Fruit fly (Drosophila melanogaster) whole organism, embryonic: ENCODE data around the gene Ir68b.

Experiments used
- Blimp-1 ChIP-seq: fragments of 200-800 bp; sonication (Bioruptor generic); optimal IDR thresholded peaks from 3 replicates; lab custom pipeline; 2018; ENCODE audit warnings: missing biosample characterization, missing genetic modification characterization, mild to moderate bottlenecking, moderate library complexity, missing genetic modification reagents
- CG10321 ChIP-seq: fragments of 200-800 bp; sonication (Bioruptor generic); IDR thresholded peaks from 2 replicates; pipeline ENCODE4 v1.3.6; 2022; ENCODE audit warnings: missing biosample characterization, missing genetic modification characterization
- CG10431 ChIP-seq: fragments of 200-800 bp; sonication (Bioruptor generic); optimal IDR thresholded peaks from 3 replicates; lab custom pipeline; 2018; ENCODE audit warnings: missing biosample characterization, mild to moderate bottlenecking, missing genetic modification characterization
- CG12071 ChIP-seq: fragments of 200-800 bp; sonication (Bioruptor generic); optimal IDR thresholded peaks from 3 replicates; lab custom pipeline; 2018; ENCODE audit warnings: missing biosample characterization, mild to moderate bottlenecking, missing genetic modification characterization
- CG12744 ChIP-seq: fragments of 200-800 bp; sonication (Bioruptor generic); optimal IDR thresholded peaks from 2 replicates; lab custom pipeline; 2016; ENCODE audit warnings: missing biosample characterization, missing genetic modification characterization
- CG13287 ChIP-seq: fragments of 200-800 bp; sonication (Bioruptor generic); IDR thresholded peaks from 2 replicates; pipeline ENCODE4 v1.3.6; 2022; ENCODE audit warnings: missing biosample characterization, missing genetic modification characterization; ENCODE audit not compliant: partially characterized antibody
- CG15696 ChIP-seq: fragments of 200-800 bp; sonication (Bioruptor generic); optimal IDR thresholded peaks from 2 replicates; lab custom pipeline; 2019; ENCODE audit warnings: missing biosample characterization, mild to moderate bottlenecking, missing genetic modification characterization, moderate library complexity
- CG18011 ChIP-seq: fragments of 200-800 bp; sonication (Bioruptor generic); optimal IDR thresholded peaks from 2 replicates; lab custom pipeline; 2017; ENCODE audit warnings: missing biosample characterization, missing genetic modification characterization, mild to moderate bottlenecking, moderate library complexity, missing genotype
- CG1832 ChIP-seq: fragments of 200-800 bp; sonication (Bioruptor generic); optimal IDR thresholded peaks from 2 replicates; lab custom pipeline; 2017; ENCODE audit warnings: missing biosample characterization, mild to moderate bottlenecking, missing genetic modification characterization, inconsistent platforms
- CG32772 ChIP-seq: fragments of 200-800 bp; sonication (Bioruptor generic); IDR thresholded peaks from 2 replicates; pipeline ENCODE4 v1.3.6; 2022; ENCODE audit warnings: missing biosample characterization, missing genetic modification characterization
- CG33557 ChIP-seq: fragments of 200-800 bp; sonication (Bioruptor generic); optimal IDR thresholded peaks from 2 replicates; lab custom pipeline; 2019; ENCODE audit warnings: missing biosample characterization, mild to moderate bottlenecking, missing genetic modification characterization, moderate library complexity
- CG3838 ChIP-seq: fragments of 200-800 bp; sonication (Bioruptor generic); optimal IDR thresholded peaks from 3 replicates; lab custom pipeline; 2016; ENCODE audit warnings: missing biosample characterization, missing genetic modification characterization
- CG4360 ChIP-seq: fragments of 200-800 bp; sonication (Bioruptor generic); IDR thresholded peaks from 2 replicates; pipeline ENCODE4 v1.3.6; 2022; ENCODE audit warnings: missing biosample characterization, missing genetic modification characterization
- CG4617 ChIP-seq: fragments of 200-800 bp; sonication (Bioruptor generic); optimal IDR thresholded peaks from 3 replicates; lab custom pipeline; 2016; ENCODE audit warnings: missing biosample characterization, missing genetic modification characterization, borderline replicate concordance
- CG6813 ChIP-seq: fragments of 200-800 bp; sonication (Bioruptor generic); optimal IDR thresholded peaks from 2 replicates; lab custom pipeline; 2017; ENCODE audit warnings: missing biosample characterization, missing genetic modification characterization, mild to moderate bottlenecking, moderate library complexity, missing genetic modification reagents
- CG7745 ChIP-seq: fragments of 200-800 bp; sonication (Bioruptor generic); optimal IDR thresholded peaks from 2 replicates; lab custom pipeline; 2018; ENCODE audit warnings: missing biosample characterization, mild to moderate bottlenecking, missing genetic modification characterization, moderate library complexity
- CG7839 ChIP-seq: fragments of 200-800 bp; sonication (Bioruptor generic); optimal IDR thresholded peaks from 3 replicates; lab custom pipeline; 2018; ENCODE audit warnings: missing biosample characterization, mild to moderate bottlenecking, missing genetic modification characterization, moderate library complexity
- CG8388 ChIP-seq: fragments of 200-800 bp; sonication (Bioruptor generic); optimal IDR thresholded peaks from 2 replicates; lab custom pipeline; 2019; ENCODE audit warnings: missing biosample characterization, mild to moderate bottlenecking, missing genetic modification characterization, moderate library complexity
- CkIIα-i1 ChIP-seq: fragments of 200-800 bp; sonication (Bioruptor generic); IDR thresholded peaks from 2 replicates; pipeline ENCODE4 v1.3.6; 2022; ENCODE audit warnings: missing biosample characterization, missing genetic modification characterization
- D19A ChIP-seq: fragments of 200-800 bp; optimal IDR thresholded peaks from 3 replicates; lab custom pipeline; 2019; ENCODE audit warnings: missing biosample characterization, mild to moderate bottlenecking, missing genetic modification characterization, moderate library complexity
- Deaf1 ChIP-seq: fragments of 200-800 bp; optimal IDR thresholded peaks from 3 replicates; lab custom pipeline; 2019; ENCODE audit warnings: missing biosample characterization, mild to moderate bottlenecking, missing genetic modification characterization, moderate library complexity
- Dip3 ChIP-seq: fragments of 200-800 bp; sonication (Bioruptor generic); optimal IDR thresholded peaks from 3 replicates; lab custom pipeline; 2016; ENCODE audit warnings: missing biosample characterization, missing genetic modification characterization
- Drgx ChIP-seq: fragments of 200-800 bp; sonication (Bioruptor generic); IDR thresholded peaks from 2 replicates; pipeline ENCODE4 v1.3.6; 2022; ENCODE audit warnings: missing biosample characterization, missing genetic modification characterization
- ERR ChIP-seq: fragments of 200-800 bp; sonication (Bioruptor generic); optimal IDR thresholded peaks from 2 replicates; lab custom pipeline; 2016; ENCODE audit warnings: missing biosample characterization, missing genetic modification characterization
- Fer2 ChIP-seq: fragments of 200-800 bp; sonication (Bioruptor generic); optimal IDR thresholded peaks from 2 replicates; lab custom pipeline; 2018; ENCODE audit warnings: missing biosample characterization, mild to moderate bottlenecking, missing genetic modification characterization, moderate library complexity
- Gug ChIP-seq: fragments of 200-800 bp; sonication (Bioruptor generic); IDR thresholded peaks from 4 replicates; pipeline ENCODE4 v1.3.6; 2022; ENCODE audit warnings: missing biosample characterization, missing genetic modification characterization
- H15 ChIP-seq: fragments of 200-800 bp; sonication (Bioruptor generic); IDR thresholded peaks from 3 replicates; pipeline ENCODE4 v1.3.6; 2022; ENCODE audit warnings: missing biosample characterization, missing genetic modification characterization
- PHDP ChIP-seq: fragments of 200-800 bp; sonication (Bioruptor generic); optimal IDR thresholded peaks from 3 replicates; lab custom pipeline; 2018; ENCODE audit warnings: missing biosample characterization, mild to moderate bottlenecking, missing genetic modification characterization, moderate library complexity
- Ravus ChIP-seq: fragments of 200-800 bp; sonication (Bioruptor generic); IDR thresholded peaks from 2 replicates; pipeline ENCODE4 v1.3.6; 2022; ENCODE audit warnings: missing biosample characterization, missing genetic modification characterization
- Six4 ChIP-seq: fragments of 200-800 bp; sonication (Bioruptor generic); optimal IDR thresholded peaks from 2 replicates; lab custom pipeline; 2016; ENCODE audit warnings: missing biosample characterization, missing genetic modification characterization
- Sry-β ChIP-seq: fragments of 200-800 bp; sonication (Bioruptor generic); optimal IDR thresholded peaks from 2 replicates; lab custom pipeline; 2018; ENCODE audit warnings: missing biosample characterization, mild to moderate bottlenecking, missing genetic modification characterization, moderate library complexity
- Sry-δ ChIP-seq: fragments of 200-800 bp; sonication (Bioruptor generic); optimal IDR thresholded peaks from 2 replicates; lab custom pipeline; 2016; ENCODE audit warnings: missing biosample characterization, missing genetic modification characterization
- cas ChIP-seq: fragments of 200-800 bp; sonication (Bioruptor generic); IDR thresholded peaks from 2 replicates; pipeline ENCODE4 v1.3.6; 2022; ENCODE audit warnings: missing biosample characterization, missing genetic modification characterization
- chn ChIP-seq: fragments of 200-800 bp; sonication (Bioruptor generic); optimal IDR thresholded peaks from 2 replicates; lab custom pipeline; 2016; ENCODE audit warnings: missing biosample characterization, missing genetic modification characterization
- dati ChIP-seq: fragments of 200-800 bp; sonication (Bioruptor generic); IDR thresholded peaks from 2 replicates; pipeline ENCODE4 v1.3.6; 2022; ENCODE audit warnings: missing biosample characterization, missing genetic modification characterization
- dpn ChIP-seq, 2 experiments: fragments of 200-800 bp; sonication (Bioruptor generic); optimal IDR thresholded peaks; 3 replicates each; lab custom pipeline; 2016; ENCODE audit warnings: missing biosample characterization in 2 of 2, missing genetic modification characterization in 2 of 2
- hbn ChIP-seq: fragments of 200-800 bp; sonication (Bioruptor generic); IDR thresholded peaks from 2 replicates; pipeline ENCODE4 v1.3.6; 2022; ENCODE audit warnings: missing biosample characterization, missing genetic modification characterization; ENCODE audit not compliant: partially characterized antibody
- kni ChIP-seq: fragments of 200-800 bp; sonication (Bioruptor generic); optimal IDR thresholded peaks from 3 replicates; lab custom pipeline; 2017; ENCODE audit warnings: mild to moderate bottlenecking, missing biosample characterization, missing genetic modification reagents, missing genetic modification characterization
- mam ChIP-seq: fragments of 200-800 bp; sonication (Bioruptor generic); optimal IDR thresholded peaks from 3 replicates; lab custom pipeline; 2016; ENCODE audit warnings: missing biosample characterization, missing genetic modification characterization
- oc ChIP-seq: fragments of 200-800 bp; sonication (Bioruptor generic); optimal IDR thresholded peaks from 2 replicates; lab custom pipeline; 2018; ENCODE audit warnings: missing biosample characterization, mild to moderate bottlenecking, missing genetic modification characterization, moderate library complexity
- pnt ChIP-seq: fragments of 200-800 bp; sonication (Bioruptor generic); optimal IDR thresholded peaks from 3 replicates; lab custom pipeline; 2016; ENCODE audit warnings: missing biosample characterization, missing genetic modification characterization
- row ChIP-seq: fragments of 200-800 bp; sonication (Bioruptor generic); IDR thresholded peaks from 3 replicates; pipeline ENCODE4 v1.3.6; 2022; ENCODE audit warnings: missing biosample characterization, missing genetic modification characterization
- salm ChIP-seq: fragments of 200-800 bp; sonication (Bioruptor generic); optimal IDR thresholded peaks from 2 replicates; lab custom pipeline; 2018; ENCODE audit warnings: missing biosample characterization, mild to moderate bottlenecking, missing genetic modification characterization
- sqz ChIP-seq: fragments of 200-800 bp; sonication (Bioruptor generic); optimal IDR thresholded peaks from 3 replicates; lab custom pipeline; 2018; ENCODE audit warnings: missing biosample characterization, mild to moderate bottlenecking, missing genetic modification characterization
- sr ChIP-seq: fragments of 200-800 bp; sonication (Bioruptor generic); IDR thresholded peaks from 3 replicates; pipeline ENCODE4 v1.3.6; 2022; ENCODE audit warnings: missing biosample characterization, missing genetic modification characterization
- tll ChIP-seq, 2 experiments: fragments of 200-800 bp in 1 of 2; fragments of >200 bp in 1 of 2; sonication (Bioruptor generic) in 1 of 2; optimal IDR thresholded peaks; 2 replicates each; lab custom pipeline; 2017 to 2019; ENCODE audit warnings: missing biosample characterization in 2 of 2, missing genetic modification characterization in 2 of 2, mild to moderate bottlenecking in 1 of 2, moderate library complexity in 1 of 2
- ttk ChIP-seq: fragments of 200-800 bp; sonication (Bioruptor generic); IDR thresholded peaks from 2 replicates; pipeline ENCODE4 v2.1.2; 2022; ENCODE audit warnings: missing biosample characterization, missing genetic modification characterization
- vvl ChIP-seq: fragments of 200-800 bp; sonication (Bioruptor generic); IDR thresholded peaks from 2 replicates; pipeline ENCODE4 v1.3.6; 2022; ENCODE audit warnings: missing biosample characterization, missing genetic modification characterization

Gene Ir68b

DNA sequence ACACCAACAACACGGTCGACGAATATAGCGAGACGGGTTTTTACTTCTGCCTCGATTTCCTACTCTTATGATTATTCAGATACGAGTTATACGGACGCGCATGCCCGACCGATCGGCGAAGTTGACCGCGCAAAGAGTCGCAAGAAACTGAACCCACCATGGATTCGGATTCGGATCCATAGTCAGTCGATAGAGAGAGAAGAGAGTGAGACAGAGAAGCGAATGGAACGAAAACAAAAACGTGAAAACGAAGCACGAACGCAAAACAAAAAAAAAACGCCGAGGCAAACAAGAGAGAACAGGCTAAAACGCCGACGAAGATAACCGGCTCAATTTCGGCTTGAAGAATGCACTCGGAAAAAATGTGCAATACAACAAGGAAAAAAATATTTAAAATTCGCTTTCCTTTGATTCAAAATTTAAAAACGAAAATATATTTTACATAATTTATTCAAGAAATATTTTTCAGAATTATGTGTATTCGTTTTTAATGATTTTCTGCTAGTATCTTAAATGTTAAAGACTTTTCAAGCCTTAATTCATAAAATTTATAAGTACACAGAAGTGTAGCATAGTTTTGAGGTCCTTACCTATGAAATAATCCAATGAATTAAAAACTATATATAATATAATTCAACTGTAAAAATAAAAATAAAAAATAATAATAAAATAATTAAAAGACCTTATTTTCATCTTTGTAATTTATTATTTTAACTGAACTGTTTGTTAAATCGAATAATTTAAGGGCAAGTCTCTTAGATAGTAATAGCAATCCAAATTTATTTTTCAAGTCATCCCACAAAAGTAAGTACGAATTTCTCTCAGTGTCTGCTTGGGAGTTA lies 45.3 kb downstream of the Ir68b start, which contains the start of gene Sema5c (continued):
- TF ChIP-seq Deaf1 (tag; lab: Kevin White, UChicago) = peak; percentile 94
- TF ChIP-seq row (GFP tag; lab: Robert Waterston, UW) = peak; percentile 73
- no peak for TF ChIP-seq sr (GFP tag; lab: Robert Waterston, UW)
- TF ChIP-seq CG18011 (GFP tag; lab: Kevin White, UChicago) = no peak
- TF ChIP-seq CG15696 (tag; lab: Kevin White, UChicago) = peak; percentile 83
- peak; percentile 50 for TF ChIP-seq oc (tag; lab: Kevin White, UChicago)
- peak; percentile 57; the same call in 1 of the 2 replicates for TF ChIP-seq CG13287 (GFP tag; lab: Robert Waterston, UW)
- TF ChIP-seq dpn (GFP tag; optimal IDR thresholded peaks at IDR 0.05; lab: Kevin White, UChicago) = peak; percentile 5 to 19
- no peak for TF ChIP-seq salm (tag; lab: Kevin White, UChicago)
- peak; percentile 68; the same call in 1 of the 2 replicates for TF ChIP-seq CG4360 (GFP tag; lab: Robert Waterston, UW)
- peak; percentile 54 for TF ChIP-seq Blimp-1 (GFP tag; lab: Kevin White, UChicago)
- TF ChIP-seq CG7839 (tag; lab: Kevin White, UChicago) = peak; percentile 77
- peak; percentile 16 for TF ChIP-seq chn
- no peak for TF ChIP-seq CG1832 (GFP tag; lab: Kevin White, UChicago)
- peak; percentile 16 for TF ChIP-seq CG12071 (GFP tag; lab: Kevin White, UChicago)
- TF ChIP-seq ttk (GFP tag; lab: Robert Waterston, UW) = peak; percentile 40; the same call in 1 of the 2 replicates
- TF ChIP-seq Sry-δ (GFP tag; lab: Kevin White, UChicago) = no peak
- TF ChIP-seq ERR (GFP tag; lab: Kevin White, UChicago) = peak; percentile 0
- peak; percentile 17 for TF ChIP-seq Sry-β (GFP tag; lab: Kevin White, UChicago)
- TF ChIP-seq D19A (tag; lab: Kevin White, UChicago) = peak; percentile 57
- TF ChIP-seq CG7745 = no peak
- TF ChIP-seq CG4617 (GFP tag; lab: Kevin White, UChicago) = no peak
- TF ChIP-seq CG12744 = peak; percentile 11
- TF ChIP-seq CG3838 = peak; percentile 16
- TF ChIP-seq cas (GFP tag; lab: Robert Waterston, UW) = no peak
- TF ChIP-seq CG33557 = peak; percentile 71
- peak; percentile 52; the same call in 1 of the 2 replicates for TF ChIP-seq Drgx (GFP tag; lab: Robert Waterston, UW)
- TF ChIP-seq mam (GFP tag; lab: Kevin White, UChicago) = peak; percentile 17
- no peak for TF ChIP-seq dati
- peak; percentile 47 for TF ChIP-seq CG6813 (GFP tag; lab: Kevin White, UChicago)
- TF ChIP-seq hbn (GFP tag; lab: Robert Waterston, UW) = 0 out of 2 replicates have a peak, but pooled peaks have one; percentile 16
- TF ChIP-seq CG10321 (GFP tag; lab: Robert Waterston, UW) = no peak
- peak in 1 of 2 experiments; percentile 12 for TF ChIP-seq tll (GFP tag; optimal IDR thresholded peaks at IDR 0.05; lab: Kevin White, UChicago)
- TF ChIP-seq kni (GFP tag; lab: Kevin White, UChicago) = peak; percentile 80
- TF ChIP-seq Fer2 (tag; lab: Kevin White, UChicago) = no peak
- TF ChIP-seq CG32772 = peak; percentile 51
- TF ChIP-seq Dip3 (GFP tag; lab: Kevin White, UChicago) = no peak
- peak; percentile 76 for TF ChIP-seq vvl
- TF ChIP-seq sqz = peak; percentile 63
- peak; percentile 41 for TF ChIP-seq pnt
- TF ChIP-seq Ravus (GFP tag; lab: Robert Waterston, UW) = no peak
- no peak for TF ChIP-seq CG10431 (GFP tag; lab: Kevin White, UChicago)
- peak; percentile 59 for TF ChIP-seq PHDP (tag; lab: Kevin White, UChicago)
- TF ChIP-seq CkIIα-i1 (GFP tag; lab: Robert Waterston, UW) = no peak
- TF ChIP-seq CG8388 = peak; percentile 74
- TF ChIP-seq H15 (GFP tag; lab: Robert Waterston, UW) = 0 out of 3 replicates have a peak, but pooled peaks have one; percentile 39
- peak; percentile 9 for TF ChIP-seq Six4
- TF ChIP-seq Gug (GFP tag; lab: Robert Waterston, UW) = peak; percentile 53; the same call in 1 of the 4 replicates
